Fruit fly (Drosophila melanogaster) whole organism, embryonic: Measurements from ENCODE around the gene CG43085.

Experiments
- Abd-B ChIP-seq: fragments of 200-800 bp; sonication (Bioruptor generic); optimal IDR thresholded peaks from 2 replicates; lab custom pipeline; 2018; ENCODE audit warnings: missing biosample characterization, mild to moderate bottlenecking, missing genetic modification characterization, moderate library complexity
- Atf-2 ChIP-seq: fragments of 200-800 bp; sonication (Bioruptor generic); optimal IDR thresholded peaks from 2 replicates; lab custom pipeline; 2016; ENCODE audit warnings: missing biosample characterization, missing genetic modification characterization
- Bgb ChIP-seq: fragments of 200-800 bp; sonication (Bioruptor generic); IDR thresholded peaks from 2 replicates; pipeline ENCODE4 v1.3.6; 2022; ENCODE audit warnings: missing biosample characterization, missing genetic modification characterization; ENCODE audit not compliant: partially characterized antibody
- CG1024 ChIP-seq: fragments of 200-800 bp; sonication (Bioruptor generic); IDR thresholded peaks from 2 replicates; pipeline ENCODE4 v1.3.6; 2022; ENCODE audit warnings: missing biosample characterization, missing genetic modification characterization
- CG10979 ChIP-seq: fragments of 200-800 bp; sonication (Bioruptor generic); optimal IDR thresholded peaks from 2 replicates; lab custom pipeline; 2018; ENCODE audit warnings: missing biosample characterization, mild to moderate bottlenecking, missing genetic modification characterization, moderate library complexity
- CG12155 ChIP-seq: fragments of 200-800 bp; sonication (Bioruptor generic); optimal IDR thresholded peaks from 3 replicates; lab custom pipeline; 2016; ENCODE audit warnings: missing biosample characterization, missing genetic modification characterization
- CG14441 ChIP-seq: fragments of 200-800 bp; sonication (Bioruptor generic); IDR thresholded peaks from 2 replicates; pipeline ENCODE4 v1.3.6; 2022; ENCODE audit warnings: missing biosample characterization, missing genetic modification characterization
- CG16863 ChIP-seq: fragments of 200-800 bp; sonication (Bioruptor generic); optimal IDR thresholded peaks from 3 replicates; lab custom pipeline; 2016; ENCODE audit warnings: missing biosample characterization, missing genetic modification characterization
- CG17186 ChIP-seq: fragments of 200-800 bp; sonication (Bioruptor generic); optimal IDR thresholded peaks from 3 replicates; lab custom pipeline; 2017; ENCODE audit warnings: missing biosample characterization, missing genetic modification reagents, missing genetic modification characterization
- CG3163 ChIP-seq: fragments of 200-800 bp; sonication (Bioruptor generic); optimal IDR thresholded peaks from 3 replicates; lab custom pipeline; 2016; ENCODE audit warnings: missing biosample characterization, missing genetic modification characterization
- CG32767 ChIP-seq: fragments of 200-800 bp; sonication (Bioruptor generic); IDR thresholded peaks from 2 replicates; pipeline ENCODE4 v1.3.6; 2022; ENCODE audit warnings: missing biosample characterization, missing genetic modification characterization
- CG33557 ChIP-seq: fragments of 200-800 bp; sonication (Bioruptor generic); optimal IDR thresholded peaks from 2 replicates; lab custom pipeline; 2019; ENCODE audit warnings: missing biosample characterization, mild to moderate bottlenecking, missing genetic modification characterization, moderate library complexity
- CG5245 ChIP-seq: fragments of 200-800 bp; sonication (Bioruptor generic); optimal IDR thresholded peaks from 3 replicates; lab custom pipeline; 2016; ENCODE audit warnings: missing biosample characterization, missing genetic modification characterization
- CG7745 ChIP-seq: fragments of 200-800 bp; sonication (Bioruptor generic); optimal IDR thresholded peaks from 2 replicates; lab custom pipeline; 2018; ENCODE audit warnings: missing biosample characterization, mild to moderate bottlenecking, missing genetic modification characterization, moderate library complexity
- CG7786 ChIP-seq: fragments of 200-800 bp; sonication (Bioruptor generic); optimal IDR thresholded peaks from 2 replicates; lab custom pipeline; 2016; ENCODE audit warnings: missing biosample characterization, missing genetic modification characterization
- CG8359 ChIP-seq: fragments of 200-800 bp; sonication (Bioruptor generic); optimal IDR thresholded peaks from 2 replicates; lab custom pipeline; 2017; ENCODE audit warnings: missing biosample characterization, mild to moderate bottlenecking, missing genetic modification characterization, borderline replicate concordance
- CG8388 ChIP-seq: fragments of 200-800 bp; sonication (Bioruptor generic); optimal IDR thresholded peaks from 2 replicates; lab custom pipeline; 2019; ENCODE audit warnings: missing biosample characterization, mild to moderate bottlenecking, missing genetic modification characterization, moderate library complexity
- CkIIα-i1 ChIP-seq: fragments of 200-800 bp; sonication (Bioruptor generic); IDR thresholded peaks from 2 replicates; pipeline ENCODE4 v1.3.6; 2022; ENCODE audit warnings: missing biosample characterization, missing genetic modification characterization
- Dfd ChIP-seq, 2 experiments: fragments of >200 bp; optimal IDR thresholded peaks; 2 replicates each; lab custom pipeline; 2017; ENCODE audit warnings: missing biosample characterization in 2 of 2, missing genetic modification characterization in 2 of 2
- E2f2 ChIP-seq: fragments of 200-800 bp; sonication (Bioruptor generic); IDR thresholded peaks from 2 replicates; pipeline ENCODE4 v1.3.6; 2022; ENCODE audit warnings: missing biosample characterization, missing genetic modification characterization
- Fer1 ChIP-seq: fragments of 200-800 bp; sonication (Bioruptor generic); optimal IDR thresholded peaks from 2 replicates; lab custom pipeline; 2017; ENCODE audit warnings: missing biosample characterization, mild to moderate bottlenecking, missing genetic modification characterization
- HLHmδ ChIP-seq: fragments of 200-800 bp; sonication (Bioruptor generic); optimal IDR thresholded peaks from 2 replicates; lab custom pipeline; 2018; ENCODE audit warnings: missing biosample characterization, mild to moderate bottlenecking, missing genetic modification characterization, moderate library complexity
- Nf-YB ChIP-seq: fragments of 200-800 bp; sonication (Bioruptor generic); optimal IDR thresholded peaks from 3 replicates; lab custom pipeline; 2019; ENCODE audit warnings: missing biosample characterization, mild to moderate bottlenecking, missing genetic modification characterization, moderate library complexity
- Oli ChIP-seq: fragments of 200-800 bp; sonication (Bioruptor generic); optimal IDR thresholded peaks from 2 replicates; lab custom pipeline; 2018; ENCODE audit warnings: missing biosample characterization, mild to moderate bottlenecking, missing genetic modification characterization, moderate library complexity
- Side ChIP-seq: fragments of 200-800 bp; sonication (Bioruptor generic); optimal IDR thresholded peaks from 2 replicates; lab custom pipeline; 2016; ENCODE audit warnings: missing biosample characterization, missing genetic modification characterization
- YL-1 ChIP-seq: fragments of 200-800 bp; sonication (Bioruptor generic); optimal IDR thresholded peaks from 3 replicates; lab custom pipeline; 2017; ENCODE audit warnings: missing biosample characterization, mild to moderate bottlenecking, missing genetic modification characterization
- abd-A ChIP-seq: fragments of 200-800 bp; sonication (Bioruptor generic); optimal IDR thresholded peaks from 3 replicates; lab custom pipeline; 2019; ENCODE audit warnings: missing biosample characterization, mild to moderate bottlenecking, missing genetic modification characterization, moderate library complexity
- ase ChIP-seq: fragments of 200-800 bp; sonication (Bioruptor generic); IDR thresholded peaks from 3 replicates; pipeline ENCODE4 v1.3.6; 2022; ENCODE audit warnings: missing biosample characterization, missing genetic modification characterization
- bcd ChIP-seq: fragments of 200-800 bp; sonication (Bioruptor generic); optimal IDR thresholded peaks from 2 replicates; lab custom pipeline; 2017; ENCODE audit warnings: missing biosample characterization, mild to moderate bottlenecking, missing genetic modification characterization
- bowl ChIP-seq: fragments of 200-800 bp; sonication (Bioruptor generic); IDR thresholded peaks from 2 replicates; pipeline ENCODE4 v1.3.6; 2022; ENCODE audit warnings: missing biosample characterization, missing genetic modification characterization
- crp ChIP-seq, 2 experiments: fragments of 200-800 bp; sonication (Bioruptor generic); optimal IDR thresholded peaks; 2 replicates in 1 of 2; 3 replicates in 1 of 2; lab custom pipeline; 2017; ENCODE audit warnings: missing biosample characterization in 2 of 2, missing genetic modification characterization in 2 of 2, mild to moderate bottlenecking in 1 of 2, moderate library complexity in 1 of 2
- disco-r ChIP-seq: fragments of 200-800 bp; sonication (Bioruptor generic); optimal IDR thresholded peaks from 2 replicates; lab custom pipeline; 2016; ENCODE audit warnings: missing biosample characterization, missing genetic modification characterization
- dpn ChIP-seq, 2 experiments: fragments of 200-800 bp; sonication (Bioruptor generic); optimal IDR thresholded peaks; 3 replicates each; lab custom pipeline; 2016; ENCODE audit warnings: missing biosample characterization in 2 of 2, missing genetic modification characterization in 2 of 2
- esg ChIP-seq: fragments of 200-800 bp; sonication (Bioruptor generic); conservative IDR thresholded peaks from 2 replicates; pipeline ENCODE4 v1.3.6; 2022; ENCODE audit warnings: missing biosample characterization, missing genetic modification characterization
- fd3F ChIP-seq: fragments of 200-800 bp; sonication (Bioruptor generic); optimal IDR thresholded peaks from 2 replicates; lab custom pipeline; 2018; ENCODE audit warnings: missing biosample characterization, mild to moderate bottlenecking, missing genetic modification characterization, moderate library complexity
- gcm2 ChIP-seq: fragments of 200-800 bp; sonication (Bioruptor generic); optimal IDR thresholded peaks from 2 replicates; lab custom pipeline; 2016; ENCODE audit warnings: missing biosample characterization, missing genetic modification characterization
- hth ChIP-seq: fragments of >200 bp; optimal IDR thresholded peaks from 2 replicates; lab custom pipeline; 2017; ENCODE audit warnings: inconsistent platforms
- inv ChIP-seq: fragments of 200-800 bp; sonication (Bioruptor generic); IDR thresholded peaks from 2 replicates; pipeline ENCODE4 v1.3.6; 2022; ENCODE audit warnings: missing biosample characterization, missing genetic modification characterization; ENCODE audit not compliant: partially characterized antibody
- ken ChIP-seq: fragments of 200-800 bp; sonication (Bioruptor generic); IDR thresholded peaks from 3 replicates; pipeline ENCODE4 v1.3.6; 2022; ENCODE audit warnings: missing biosample characterization, missing genetic modification characterization
- lilli ChIP-seq: fragments of 200-800 bp; sonication (Bioruptor generic); optimal IDR thresholded peaks from 3 replicates; lab custom pipeline; 2016; ENCODE audit warnings: missing biosample characterization, missing genetic modification characterization
- lola ChIP-seq, 3 experiments: fragments of >200 bp in 2 of 3; fragments of 200-800 bp in 1 of 3; sonication (Bioruptor generic) in 1 of 3; optimal IDR thresholded peaks; 2 replicates each; lab custom pipeline; 2017 to 2019; ENCODE audit warnings: missing biosample characterization in 3 of 3, missing genetic modification characterization in 3 of 3, mild to moderate bottlenecking in 1 of 3, moderate library complexity in 1 of 3
- org-1 ChIP-seq: fragments of 200-800 bp; sonication (Bioruptor generic); optimal IDR thresholded peaks from 2 replicates; lab custom pipeline; 2017; ENCODE audit warnings: missing biosample characterization, missing genetic modification characterization
- seq ChIP-seq: fragments of 200-800 bp; sonication (Bioruptor generic); IDR thresholded peaks from 2 replicates; pipeline ENCODE4 v1.3.6; 2022; ENCODE audit warnings: missing biosample characterization, missing genetic modification characterization
- stc ChIP-seq: fragments of 200-800 bp; sonication (Bioruptor generic); IDR thresholded peaks from 2 replicates; pipeline ENCODE4 v1.3.6; 2022; ENCODE audit warnings: missing biosample characterization, missing genetic modification characterization
- sug ChIP-seq: fragments of 200-800 bp; optimal IDR thresholded peaks from 2 replicates; lab custom pipeline; 2019; ENCODE audit warnings: missing biosample characterization, mild to moderate bottlenecking, missing genetic modification characterization, moderate library complexity
- tap ChIP-seq: fragments of 200-800 bp; optimal IDR thresholded peaks from 3 replicates; lab custom pipeline; 2019; ENCODE audit warnings: missing biosample characterization, mild to moderate bottlenecking, missing genetic modification characterization, moderate library complexity
- tgo ChIP-seq: fragments of 200-800 bp; sonication (Bioruptor generic); IDR thresholded peaks from 3 replicates; pipeline ENCODE4 v1.3.6; 2022; ENCODE audit warnings: missing biosample characterization, missing genetic modification characterization
- zfh1 ChIP-seq: fragments of 200-800 bp; sonication (Bioruptor generic); IDR thresholded peaks from 3 replicates; pipeline ENCODE4 v1.3.6; 2022; ENCODE audit warnings: missing biosample characterization, missing genetic modification characterization

CG43085 gene

DNA sequence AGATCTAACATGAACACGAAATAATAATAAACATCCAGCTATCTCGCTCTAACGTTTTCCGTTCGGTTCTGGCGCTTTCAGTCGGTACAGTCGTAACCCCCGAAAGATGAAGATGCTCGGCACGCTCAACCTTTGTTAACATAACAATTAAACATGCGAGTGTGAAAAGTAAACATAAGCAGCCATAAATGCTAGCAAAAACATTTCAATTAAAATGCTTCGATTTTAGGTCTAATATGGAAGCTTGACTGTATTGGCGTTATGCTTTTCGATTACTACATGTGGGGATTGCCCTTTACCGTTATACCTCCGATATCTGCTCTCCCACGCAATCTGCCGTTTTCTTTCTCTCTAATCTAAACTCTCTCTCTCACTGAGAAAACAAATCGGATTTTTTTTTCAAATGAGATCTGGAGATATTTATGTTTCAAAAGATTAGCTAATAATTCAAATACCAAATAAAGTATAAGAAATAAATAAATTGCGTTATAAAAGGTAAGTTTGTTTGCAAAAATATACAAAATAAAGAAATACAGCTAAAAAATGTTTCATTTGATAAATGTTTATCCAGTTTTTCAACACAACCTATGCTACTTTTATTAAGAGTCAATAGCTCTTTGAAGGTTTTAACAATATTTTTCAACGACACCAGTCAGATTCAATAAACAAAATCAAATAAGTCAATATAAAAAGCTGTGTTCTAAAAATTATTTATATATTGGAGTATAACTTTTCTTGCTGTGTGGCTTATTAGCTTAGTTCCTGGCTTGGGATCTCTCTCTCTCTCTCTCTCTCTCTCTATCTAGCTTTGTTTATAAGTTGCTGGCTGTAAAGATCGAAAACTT, 12.1 kb upstream of the CG43085 start (continued):
- TF ChIP-seq ken (GFP tag; lab: Robert Waterston, UW) (peak; percentile 92), crp (GFP tag; optimal IDR thresholded peaks at IDR 0.05; lab: Kevin White, UChicago) (peak in 1 of 2 experiments; percentile 24), CG3163 (GFP tag; lab: Kevin White, UChicago) (peak; percentile 73), Abd-B (peak; percentile 71), dpn (GFP tag; optimal IDR thresholded peaks at IDR 0.05; lab: Kevin White, UChicago) (peak; percentile 93 to 94), seq (GFP tag; lab: Robert Waterston, UW) (peak; percentile 89), Atf-2 (GFP tag; lab: Kevin White, UChicago) (peak; percentile 72), CG33557 (GFP tag; lab: Kevin White, UChicago) (peak; percentile 19), Oli (tag; lab: Kevin White, UChicago) (peak; percentile 73), bowl (GFP tag; lab: Robert Waterston, UW) (peak; percentile 78), hth (lab: Kevin White, UChicago) (no peak), CG7786 (peak; percentile 96), abd-A (tag; lab: Kevin White, UChicago) (peak; percentile 78), E2f2 (GFP tag; lab: Robert Waterston, UW) (peak; percentile 73), bcd (GFP tag; lab: Kevin White, UChicago) (peak; percentile 87), tap (tag; lab: Kevin White, UChicago) (peak; percentile 81), fd3F (GFP tag; lab: Kevin White, UChicago) (peak; percentile 82), CG10979 (tag; lab: Kevin White, UChicago) (peak; percentile 59), Fer1 (GFP tag; lab: Kevin White, UChicago) (peak; percentile 83), disco-r (GFP tag; lab: Kevin White, UChicago) (peak; percentile 75), Side (GFP tag; lab: Kevin White, UChicago) (peak; percentile 90), CkIIα-i1 (GFP tag; lab: Robert Waterston, UW) (peak; percentile 50; the same call in 1 of the 2 replicates), CG14441 (GFP tag; lab: Robert Waterston, UW) (peak; percentile 93), CG16863 (GFP tag; lab: Kevin White, UChicago) (peak; percentile 87), HLHmδ (peak; percentile 51), CG32767 (GFP tag; lab: Robert Waterston, UW) (peak; percentile 72), CG8388 (peak; percentile 75), lola (GFP tag; optimal IDR thresholded peaks at IDR 0.05; lab: Kevin White, UChicago) (peak in 1 of 3 experiments; percentile 65), lilli (GFP tag; lab: Kevin White, UChicago) (peak; percentile 97), CG12155 (GFP tag; lab: Kevin White, UChicago) (peak; percentile 85), Bgb (GFP tag; lab: Robert Waterston, UW) (0 out of 2 replicates have a peak, but pooled peaks have one; percentile 14), zfh1 (GFP tag; lab: Robert Waterston, UW) (peak; percentile 93), gcm2 (peak; percentile 81), CG8359 (GFP tag; lab: Kevin White, UChicago) (peak; percentile 46), CG5245 (GFP tag; lab: Kevin White, UChicago) (peak; percentile 85), CG17186 (GFP tag; lab: Kevin White, UChicago) (peak; percentile 48), org-1 (peak; percentile 89), stc (GFP tag; lab: Robert Waterston, UW) (peak; percentile 93), CG7745 (tag; lab: Kevin White, UChicago) (peak; percentile 63), inv (GFP tag; lab: Robert Waterston, UW) (no peak), sug (tag; lab: Kevin White, UChicago) (no peak), Dfd (GFP tag; optimal IDR thresholded peaks at IDR 0.05; lab: Kevin White, UChicago) (no peak), tgo (GFP tag; lab: Robert Waterston, UW) (peak; percentile 91), ase (GFP tag; lab: Robert Waterston, UW) (peak; percentile 89), esg (GFP tag; lab: Robert Waterston, UW) (peak; percentile 86), CG1024 (GFP tag; lab: Robert Waterston, UW) (peak; percentile 79), Nf-YB (GFP tag; lab: Kevin White, UChicago) (peak; percentile 62), YL-1 (GFP tag; lab: Kevin White, UChicago) (peak; percentile 37)
